Fruit fly (Drosophila melanogaster) whole organism, wandering third instar larva: ENCODE results near the gene EMC4.

ENCODE experiments used
- CG9705 ChIP-seq: fragments of 200-800 bp; sonication (Bioruptor generic); optimal IDR thresholded peaks from 2 replicates; lab custom pipeline; 2018; ENCODE audit warnings: missing biosample characterization, mild to moderate bottlenecking, missing genetic modification characterization
- Hr78 ChIP-seq: fragments of >200 bp; optimal IDR thresholded peaks from 2 replicates; lab custom pipeline; 2017; ENCODE audit warnings: missing biosample characterization, missing genetic modification characterization
- br ChIP-seq: fragments of 200-800 bp; sonication (Bioruptor generic); optimal IDR thresholded peaks from 2 replicates; lab custom pipeline; 2016; ENCODE audit warnings: missing biosample characterization, missing genetic modification characterization
- dmrt93B ChIP-seq: fragments of 200-800 bp; sonication (Bioruptor generic); optimal IDR thresholded peaks from 2 replicates; lab custom pipeline; 2018; ENCODE audit warnings: missing biosample characterization, mild to moderate bottlenecking, missing genetic modification characterization
- dsf ChIP-seq: sonication (Bioruptor generic); optimal IDR thresholded peaks from 2 replicates; lab custom pipeline; 2016; ENCODE audit warnings: missing biosample characterization, missing genetic modification characterization, borderline replicate concordance
- fru ChIP-seq: fragments of 200-800 bp; sonication (Bioruptor generic); optimal IDR thresholded peaks from 3 replicates; lab custom pipeline; 2016; ENCODE audit warnings: missing biosample characterization, mild to moderate bottlenecking, missing genetic modification characterization
- h ChIP-seq: fragments of 200-800 bp; sonication (Bioruptor generic); optimal IDR thresholded peaks from 3 replicates; lab custom pipeline; 2016; ENCODE audit warnings: missing biosample characterization, mild to moderate bottlenecking, missing genetic modification characterization
- jim ChIP-seq: fragments of 175-275, 200-325 bp; sonication (Bioruptor generic); optimal IDR thresholded peaks from 2 replicates; lab custom pipeline; 2016; ENCODE audit warnings: missing biosample characterization, mild to moderate bottlenecking, missing genetic modification characterization
- usp ChIP-seq: fragments of >200 bp; optimal IDR thresholded peaks from 2 replicates; lab custom pipeline; 2017; ENCODE audit warnings: missing biosample characterization, missing genetic modification characterization

dm6 chr3L:22883649-22884048 lies 15.6 kb upstream of the EMC4 start:
- TF ChIP-seq br (GFP tag; lab: Kevin White, UChicago) (no peak), fru (GFP tag; lab: Kevin White, UChicago) (no peak), usp (GFP tag; lab: Kevin White, UChicago) (no peak), CG9705 (GFP tag; lab: Kevin White, UChicago) (no peak), h (GFP tag; lab: Kevin White, UChicago) (no peak), Hr78 (GFP tag; lab: Kevin White, UChicago) (no peak), jim (GFP tag; lab: Kevin White, UChicago) (no peak), dsf (GFP tag; lab: Kevin White, UChicago) (no peak), dmrt93B (GFP tag; lab: Kevin White, UChicago) (no peak)
